Worm (Caenorhabditis elegans) whole organism, early embryonic: ENCODE data around the gene sru-21.
"Not testable (repeated sequence)": the region's sequence is repeated elsewhere in the genome, so short reads cannot be mapped to it uniquely, and the experiment has no call there.

Experiments used
- B0310.2 ChIP-seq: sonication (generic microtip); optimal IDR thresholded peaks from 2 replicates; lab custom pipeline; 2016; ENCODE audit warnings: mild to moderate bottlenecking, missing genetic modification characterization, missing compliant biosample characterization
- F13C5.2 ChIP-seq: sonication (generic microtip); optimal IDR thresholded peaks from 2 replicates; lab custom pipeline; 2017; ENCODE audit warnings: mild to moderate bottlenecking, missing genetic modification characterization, inconsistent platforms, missing compliant biosample characterization
- aly-1 ChIP-seq: sonication (generic microtip); optimal IDR thresholded peaks from 2 replicates; lab custom pipeline; 2016; ENCODE audit warnings: missing genetic modification characterization, missing compliant biosample characterization
- ama-1 ChIP-seq: fragments of 150-350 bp; optimal IDR thresholded peaks from 2 replicates; lab custom pipeline; 2014
- ceh-13 ChIP-seq: fragments of 200-800 bp; sonication (Bioruptor generic); optimal IDR thresholded peaks from 2 replicates; lab custom pipeline; 2018; ENCODE audit warnings: mild to moderate bottlenecking, missing genetic modification characterization, missing compliant biosample characterization
- ets-7 ChIP-seq: sonication (generic microtip); optimal IDR thresholded peaks from 2 replicates; lab custom pipeline; 2016; ENCODE audit warnings: missing genotype, missing genetic modification characterization, missing compliant biosample characterization
- flt-1 ChIP-seq: fragments of 200-800 bp; sonication (Bioruptor generic); IDR thresholded peaks from 2 replicates; pipeline ENCODE4 v1.3.6; 2022; ENCODE audit warnings: missing genetic modification characterization, missing compliant biosample characterization
- hmbx-1 ChIP-seq: sonication (generic microtip); optimal IDR thresholded peaks from 2 replicates; lab custom pipeline; 2016; ENCODE audit warnings: mild to moderate bottlenecking, missing genetic modification characterization, missing compliant biosample characterization
- hmg-4 ChIP-seq: fragments of 200-800 bp; sonication (Bioruptor generic); optimal IDR thresholded peaks from 2 replicates; lab custom pipeline; 2018; ENCODE audit warnings: mild to moderate bottlenecking, missing genetic modification characterization, missing compliant biosample characterization
- hnd-1 ChIP-seq: sonication (generic microtip); optimal IDR thresholded peaks from 2 replicates; lab custom pipeline; 2016; ENCODE audit warnings: missing genetic modification characterization, missing compliant biosample characterization
- pes-1 ChIP-seq: fragments of 200-800 bp; sonication (Bioruptor generic); IDR thresholded peaks from 2 replicates; pipeline ENCODE4 v1.3.6; 2022; ENCODE audit warnings: missing genetic modification reagents, missing genetic modification characterization, missing compliant biosample characterization
- tbx-37 ChIP-seq: fragments of 200-800 bp; sonication (Bioruptor generic); conservative IDR thresholded peaks from 2 replicates; pipeline ENCODE4 v1.3.6; 2022; ENCODE audit warnings: missing genetic modification reagents, missing genetic modification characterization, missing compliant biosample characterization
- tra-4 ChIP-seq: sonication (generic microtip); optimal IDR thresholded peaks from 2 replicates; lab custom pipeline; 2017; ENCODE audit warnings: missing genetic modification characterization, missing compliant biosample characterization

- not testable (repeated sequence) for TF ChIP-seq aly-1 (tag; lab: Kevin White, UChicago); hnd-1; ama-1 (lab: Kevin White, UChicago); hmg-4 (GFP tag; lab: Kevin White, UChicago); tbx-37; flt-1 (GFP tag; lab: Robert Waterston, UW); tra-4 (tag; lab: Kevin White, UChicago); F13C5.2 (tag; lab: Kevin White, UChicago); ceh-13 (GFP tag; lab: Kevin White, UChicago); B0310.2 (tag; lab: Kevin White, UChicago); hmbx-1 (tag; lab: Kevin White, UChicago); pes-1 (GFP tag; lab: Robert Waterston, UW); ets-7
These were observed 32.9 kb downstream of the sru-21 start, which contains the start of gene Y45F10C.1 for ce11 chrIV:13659449-13659848.
